Worm (Caenorhabditis elegans): ENCODE data around the gene dao-6.

Gene dao-6

DNA sequence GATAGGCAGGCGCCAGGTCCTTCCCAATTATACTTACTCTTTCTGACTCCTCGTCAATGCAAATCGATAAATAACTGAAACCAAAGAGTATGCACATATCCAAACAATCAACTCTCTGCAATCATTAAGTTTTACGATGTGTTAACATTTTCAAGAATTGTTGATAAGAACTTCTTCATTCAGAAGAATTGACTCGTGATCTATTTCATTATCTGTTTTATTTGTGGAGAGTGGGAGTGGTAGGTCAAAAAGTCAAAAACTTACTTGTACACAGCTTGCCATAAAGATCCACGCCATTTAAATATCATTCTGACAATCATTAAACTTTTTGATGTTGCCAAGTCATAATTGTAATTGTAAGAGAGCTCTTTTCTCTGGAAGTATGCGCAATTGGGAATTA, 46.6 kb downstream of the dao-6 start:
- TF ChIP-seq crh-2 (tag; optimal IDR thresholded peaks at IDR 0.05), result peak; percentile 15
- no peak for TF ChIP-seq ZK546.5 (tag; optimal IDR thresholded peaks at IDR 0.05)
- TF ChIP-seq gmeb-1 (tag; optimal IDR thresholded peaks at IDR 0.05), result peak; percentile 10
- TF ChIP-seq fos-1 (tag; optimal IDR thresholded peaks at IDR 0.05), result peak; percentile 6

DNA sequence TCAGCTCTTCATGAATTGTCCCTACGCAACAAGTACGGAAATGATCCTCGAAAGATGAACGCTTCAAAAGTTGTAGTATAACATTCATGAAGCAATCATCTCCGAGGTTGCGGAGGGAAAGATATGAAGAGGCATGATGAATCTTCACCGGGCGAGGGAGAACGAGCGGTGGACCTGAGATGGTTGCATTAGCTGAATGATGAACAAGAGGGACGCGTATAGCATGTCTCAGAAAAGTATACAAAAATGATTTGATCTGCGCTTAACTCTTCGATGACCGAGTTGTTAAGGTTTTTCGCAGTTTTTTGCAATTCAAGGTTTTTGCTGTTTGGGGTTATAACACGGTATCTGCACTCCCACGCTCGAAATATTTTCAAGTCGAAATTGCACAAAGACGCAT, 50.0 kb downstream of the dao-6 start, which contains the start of gene C07A9.10:
TSS of gene C07A9.10 (minus strand) at position 101 of the 400 bp plus-strand sequence.
- TF ChIP-seq crh-2 (tag; optimal IDR thresholded peaks at IDR 0.05) (no peak), egl-27 (tag; optimal IDR thresholded peaks at IDR 0.05) (no peak), aly-2 (tag; optimal IDR thresholded peaks at IDR 0.05) (no peak), nhr-23 (tag; optimal IDR thresholded peaks at IDR 0.05) (no peak), sem-4 (tag; optimal IDR thresholded peaks at IDR 0.05) (no peak), alr-1 (tag; optimal IDR thresholded peaks at IDR 0.05) (no peak), ceh-82 (tag; optimal IDR thresholded peaks at IDR 0.05) (no peak), ZK546.5 (tag; optimal IDR thresholded peaks at IDR 0.05) (no peak), nhr-25 (tag; optimal IDR thresholded peaks at IDR 0.05) (no peak), nhr-129 (tag; optimal IDR thresholded peaks at IDR 0.05) (no peak), ama-1 (optimal IDR thresholded peaks at IDR 0.05) (no peak), F13H6.1 (tag; optimal IDR thresholded peaks at IDR 0.05) (no peak), gmeb-1 (tag; optimal IDR thresholded peaks at IDR 0.05) (no peak), lin-13 (GFP tag; optimal IDR thresholded peaks at IDR 0.05) (no peak), mdl-1 (tag; optimal IDR thresholded peaks at IDR 0.05) (no peak), nhr-21 (tag; optimal IDR thresholded peaks at IDR 0.05) (no peak), elt-3 (tag; optimal IDR thresholded peaks at IDR 0.05) (no peak), lin-39 (tag; optimal IDR thresholded peaks at IDR 0.05) (no peak)

Measured in whole organism, L2 larva.